Worm (Caenorhabditis elegans) whole organism, early embryonic: ENCODE results near the gene T24E12.13.
"Not testable (repeated sequence)": the region's sequence is repeated elsewhere in the genome, so short reads cannot be mapped to it uniquely, and the experiment has no call there.

Source experiments
- aly-1 ChIP-seq: sonication (generic microtip); optimal IDR thresholded peaks from 2 replicates; lab custom pipeline; 2016; ENCODE audit warnings: missing genetic modification characterization, missing compliant biosample characterization
- ama-1 ChIP-seq: fragments of 150-350 bp; optimal IDR thresholded peaks from 2 replicates; lab custom pipeline; 2014
- ceh-13 ChIP-seq: fragments of 200-800 bp; sonication (Bioruptor generic); optimal IDR thresholded peaks from 2 replicates; lab custom pipeline; 2018; ENCODE audit warnings: mild to moderate bottlenecking, missing genetic modification characterization, missing compliant biosample characterization
- flt-1 ChIP-seq: fragments of 200-800 bp; sonication (Bioruptor generic); IDR thresholded peaks from 2 replicates; pipeline ENCODE4 v1.3.6; 2022; ENCODE audit warnings: missing genetic modification characterization, missing compliant biosample characterization
- hmg-4 ChIP-seq: fragments of 200-800 bp; sonication (Bioruptor generic); optimal IDR thresholded peaks from 2 replicates; lab custom pipeline; 2018; ENCODE audit warnings: mild to moderate bottlenecking, missing genetic modification characterization, missing compliant biosample characterization
- pes-1 ChIP-seq: fragments of 200-800 bp; sonication (Bioruptor generic); IDR thresholded peaks from 2 replicates; pipeline ENCODE4 v1.3.6; 2022; ENCODE audit warnings: missing genetic modification reagents, missing genetic modification characterization, missing compliant biosample characterization
- tbx-11 ChIP-seq: fragments of 200-800 bp; sonication (Bioruptor generic); IDR thresholded peaks from 2 replicates; pipeline ENCODE4 v1.3.6; 2022; ENCODE audit warnings: missing genetic modification characterization, missing compliant biosample characterization
- tra-4 ChIP-seq: sonication (generic microtip); optimal IDR thresholded peaks from 2 replicates; lab custom pipeline; 2017; ENCODE audit warnings: missing genetic modification characterization, missing compliant biosample characterization

ce11 chrII:3761599-3761998, 25.7 kb upstream of the T24E12.13 start, which contains the start of gene T24E12.6:
- not testable (repeated sequence) for TF ChIP-seq pes-1; ama-1 (lab: Kevin White, UChicago); flt-1 (GFP tag; lab: Robert Waterston, UW); ceh-13; aly-1; hmg-4; tra-4 (tag; lab: Kevin White, UChicago); tbx-11 (GFP tag; lab: Robert Waterston, UW)
